Worm (Caenorhabditis elegans) whole organism, L4 larva: ENCODE measurements around the gene F49C12.15.

Experiments
- aha-1 ChIP-seq: fragments of 150-350 bp; peaks from one replicate; lab custom pipeline; 2014; ENCODE audit warnings: missing biosample characterization, missing genetic modification characterization
- cey-2 ChIP-seq: sonication (generic microtip); optimal IDR thresholded peaks from 3 replicates; lab custom pipeline; 2017; ENCODE audit warnings: missing genetic modification characterization, mild to moderate bottlenecking, missing compliant biosample characterization, antibody characterized with exemption, borderline replicate concordance; ENCODE audit not compliant: insufficient read depth
- daf-19 ChIP-seq: fragments of 200-800 bp; sonication (Bioruptor generic); conservative IDR thresholded peaks from 2 replicates; pipeline ENCODE4 v1.3.6; 2022; ENCODE audit warnings: missing genetic modification characterization, missing compliant biosample characterization
- gei-8 ChIP-seq: fragments of 200-800 bp; sonication (Bioruptor generic); optimal IDR thresholded peaks from 2 replicates; lab custom pipeline; 2018; ENCODE audit warnings: mild to moderate bottlenecking, missing genetic modification characterization, missing compliant biosample characterization
- hlh-30 ChIP-seq: sonication (generic microtip); optimal IDR thresholded peaks from 2 replicates; lab custom pipeline; 2017; ENCODE audit warnings: antibody characterized with exemption, mild to moderate bottlenecking, missing genetic modification characterization, missing compliant biosample characterization; ENCODE audit not compliant: insufficient read depth
- lin-13 ChIP-seq: fragments of 150-350 bp; optimal IDR thresholded peaks from 2 replicates; lab custom pipeline; 2014; ENCODE audit warnings: missing biosample characterization, missing genetic modification reagents, missing genetic modification characterization
- mdl-1 ChIP-seq, 2 experiments: fragments of 150-350 bp in 1 of 2; sonication (generic microtip) in 1 of 2; optimal IDR thresholded peaks; 2 replicates each; lab custom pipeline; 2014 to 2017; ENCODE audit warnings: missing biosample characterization in 2 of 2, missing genetic modification characterization in 2 of 2
- mxl-2 ChIP-seq: fragments of 200-800 bp; sonication (Bioruptor generic); conservative IDR thresholded peaks from 2 replicates; pipeline ENCODE4 v1.3.6; 2022; ENCODE audit warnings: missing genetic modification reagents, missing genetic modification characterization, missing compliant biosample characterization
- pha-4 ChIP-seq, 2 experiments: fragments of 150-350 bp in 1 of 2; fragments of 200-800 bp in 1 of 2; sonication (Bioruptor generic) in 1 of 2; IDR thresholded peaks in 1 of 2; optimal IDR thresholded peaks in 1 of 2; 2 replicates each; pipeline versions ENCODE4 v1.3.6 to Lab custom; 2014 to 2022; ENCODE audit warnings: missing genetic modification characterization in 2 of 2, missing genetic modification reagents in 2 of 2, missing biosample characterization in 1 of 2, missing compliant biosample characterization in 1 of 2
- unc-130 ChIP-seq: sonication (generic microtip); optimal IDR thresholded peaks from 2 replicates; lab custom pipeline; 2016; ENCODE audit warnings: missing genetic modification reagents, missing genetic modification characterization, missing compliant biosample characterization
- unc-39 ChIP-seq: sonication (generic microtip); optimal IDR thresholded peaks from 2 replicates; lab custom pipeline; 2017; ENCODE audit warnings: missing biosample characterization, missing genetic modification characterization
- vab-7 ChIP-seq: fragments of 200-800 bp; sonication (Bioruptor generic); IDR thresholded peaks from 2 replicates; pipeline ENCODE4 v1.3.6; 2022; ENCODE audit warnings: missing genetic modification reagents, missing genetic modification characterization, missing compliant biosample characterization

ce11 chrIV:9323989-9324506, at the start of gene F49C12.15, which contains the start of gene nspg-11:
- TF ChIP-seq vab-7, result no peak
- no peak for TF ChIP-seq cey-2 (tag; lab: Kevin White, UChicago)
- no peak for TF ChIP-seq pha-4 (GFP tag; IDR thresholded peaks at IDR 0.05; lab: Robert Waterston, UW)
- TF ChIP-seq pha-4 (tag; optimal IDR thresholded peaks at IDR 0.05; lab: Kevin White, UChicago), result no peak
- no peak for TF ChIP-seq hlh-30 (tag; lab: Kevin White, UChicago)
- TF ChIP-seq mdl-1 (tag; optimal IDR thresholded peaks at IDR 0.05; lab: Kevin White, UChicago), result no peak
- TF ChIP-seq unc-39 (tag; lab: Kevin White, UChicago), result no peak
- TF ChIP-seq daf-19 (GFP tag; lab: Robert Waterston, UW), result no peak
- TF ChIP-seq mxl-2 (GFP tag; lab: Robert Waterston, UW), result no peak
- TF ChIP-seq aha-1 (tag; lab: Kevin White, UChicago), result no peak
- TF ChIP-seq lin-13 (GFP tag; lab: Kevin White, UChicago), result no peak
- no peak for TF ChIP-seq unc-130 (GFP tag; lab: Kevin White, UChicago)
- TF ChIP-seq gei-8 (GFP tag; lab: Kevin White, UChicago), result no peak
